Worm (Caenorhabditis elegans): ENCODE data around the gene lgc-22.
A peak's percentile ranks its signal among the peaks of the same experiment; 100 is the strongest.

lgc-22 gene

DNA sequence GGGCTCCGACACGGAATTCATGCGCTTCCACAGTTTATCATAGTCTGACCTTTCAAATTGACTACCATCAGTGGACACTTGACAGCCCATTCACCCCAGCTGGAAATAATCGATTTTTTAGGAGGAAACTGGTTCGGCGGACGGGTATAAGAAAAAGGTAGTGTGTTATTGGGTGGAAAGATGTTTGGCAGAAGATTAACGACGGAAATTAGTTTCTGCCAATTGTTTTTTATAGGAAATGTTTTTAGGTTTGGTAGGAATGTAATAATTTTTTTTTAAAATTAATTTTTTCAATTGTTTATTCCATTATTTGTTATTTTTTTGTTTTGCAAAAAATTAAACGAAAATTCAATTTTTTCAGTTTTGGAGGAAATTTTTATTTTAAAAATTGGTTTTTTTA, 2.1 kb upstream of the lgc-22 start, which contains the start of gene F15E6.9:
Gene F15E6.9 (minus strand): TSS at position 101 of the 400 bp plus-strand sequence.
- TF ChIP-seq sem-4 (tag; optimal IDR thresholded peaks at IDR 0.05): no peak
- no peak for TF ChIP-seq C34F6.9 (tag; optimal IDR thresholded peaks at IDR 0.05)
- no peak for TF ChIP-seq sma-9 (GFP tag; optimal IDR thresholded peaks at IDR 0.05)
- no peak for TF ChIP-seq sma-9 (tag; optimal IDR thresholded peaks at IDR 0.05)

DNA sequence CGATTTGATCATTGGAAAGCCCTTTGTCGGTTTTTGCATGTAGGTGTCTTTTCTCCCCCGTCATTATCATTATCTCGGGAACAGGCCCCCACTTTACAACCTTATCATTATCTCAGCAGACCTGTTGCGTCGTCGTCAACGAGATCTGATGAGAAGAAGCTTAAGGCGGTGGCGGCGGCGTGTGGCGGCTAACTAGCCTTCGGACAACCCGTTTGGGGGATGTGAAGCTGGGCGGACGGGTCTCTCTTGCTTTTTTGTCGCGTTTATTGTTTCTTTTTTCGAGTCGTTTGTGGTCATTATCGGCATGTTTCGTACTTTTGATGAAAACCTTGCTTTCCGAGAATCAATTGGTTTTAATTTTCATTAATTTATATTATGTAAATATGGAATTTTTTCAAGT, 1.1 kb upstream of the lgc-22 start:
- TF ChIP-seq nhr-21 (tag; optimal IDR thresholded peaks at IDR 0.05) (peak; percentile 30), nhr-25 (tag; optimal IDR thresholded peaks at IDR 0.05) (peak; percentile 44), ama-1 (optimal IDR thresholded peaks at IDR 0.05) (no peak), egl-27 (tag; optimal IDR thresholded peaks at IDR 0.05) (no peak), Y55F3AM.14 (GFP tag; optimal IDR thresholded peaks at IDR 0.05) (no peak), lsy-2 (tag; optimal IDR thresholded peaks at IDR 0.05) (no peak)

DNA sequence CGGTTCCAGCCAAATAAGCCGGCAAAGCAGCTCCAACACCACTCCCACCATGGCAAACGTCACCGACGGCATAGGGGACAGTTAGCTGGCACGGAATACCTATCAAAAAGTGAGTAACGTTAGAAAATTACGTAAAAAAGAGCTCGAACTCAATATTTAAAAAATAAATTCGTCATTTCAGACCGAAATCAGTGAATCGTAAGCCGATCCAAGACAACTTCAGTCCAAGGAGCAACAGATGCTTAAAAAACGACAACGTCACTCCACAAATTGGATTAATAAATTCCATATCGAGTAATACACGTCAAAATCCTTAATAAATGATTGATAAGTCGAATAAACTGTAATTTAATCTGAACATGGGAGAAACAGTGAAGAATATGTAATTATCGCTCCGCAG, 5.2 kb downstream of the lgc-22 start:
- TF ChIP-seq nhr-11 (tag; optimal IDR thresholded peaks at IDR 0.05): no peak
- no peak for TF ChIP-seq mab-5 (tag; optimal IDR thresholded peaks at IDR 0.05)
- TF ChIP-seq F13H6.1 (tag; optimal IDR thresholded peaks at IDR 0.05): no peak
- no peak for TF ChIP-seq lin-39 (tag; optimal IDR thresholded peaks at IDR 0.05)
- TF ChIP-seq Y55F3AM.14 (GFP tag; optimal IDR thresholded peaks at IDR 0.05): no peak
- no peak for TF ChIP-seq R02D3.7 (tag; optimal IDR thresholded peaks at IDR 0.05)
- no peak for TF ChIP-seq mdl-1 (tag; optimal IDR thresholded peaks at IDR 0.05)
- TF ChIP-seq elt-3 (tag; optimal IDR thresholded peaks at IDR 0.05): no peak
- TF ChIP-seq snpc-4 (tag; optimal IDR thresholded peaks at IDR 0.05): no peak
- no peak for TF ChIP-seq blmp-1 (tag; optimal IDR thresholded peaks at IDR 0.05; ENCODE audit: insufficient read depth)
- no peak for TF ChIP-seq nhr-129 (tag; optimal IDR thresholded peaks at IDR 0.05)
- TF ChIP-seq lin-11 (tag; optimal IDR thresholded peaks at IDR 0.05): no peak
- TF ChIP-seq ztf-1 (GFP tag; conservative IDR thresholded peaks at IDR 0.05): no peak
- no peak for TF ChIP-seq C34F6.9 (tag; optimal IDR thresholded peaks at IDR 0.05)

DNA sequence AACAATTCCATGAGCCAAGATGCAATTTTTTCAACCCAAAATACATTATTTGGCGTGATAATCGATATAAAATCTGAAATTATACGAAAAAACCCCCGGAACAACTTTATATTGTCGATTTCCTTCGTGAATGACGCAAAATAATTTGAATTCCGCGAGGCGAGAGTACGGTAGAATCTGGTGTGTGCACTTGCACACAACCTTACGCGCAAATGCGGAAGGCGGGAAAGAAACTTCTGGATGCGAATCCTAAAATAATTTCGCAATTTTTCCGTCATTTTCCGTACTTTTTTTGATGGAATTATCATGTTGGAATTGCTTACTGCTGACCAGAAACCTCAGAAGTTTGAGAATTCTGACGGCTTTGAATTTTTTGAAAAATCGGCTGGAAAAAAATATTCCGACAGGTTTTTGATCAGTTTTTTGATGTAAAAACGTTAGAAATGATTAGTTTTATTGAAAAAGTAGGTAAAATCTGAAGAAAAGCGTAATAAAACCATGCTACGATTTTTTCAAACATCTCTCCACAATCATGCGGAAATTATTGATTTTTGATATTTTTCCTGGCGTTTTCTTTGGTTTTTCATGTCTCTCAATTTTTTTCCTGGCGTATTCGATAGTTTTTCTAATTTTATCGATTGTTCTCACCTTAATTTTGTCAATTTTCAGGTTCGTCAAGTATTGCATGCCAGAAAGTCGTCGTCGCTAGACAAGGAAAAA, 6.3 kb downstream of the lgc-22 start, which contains the start of gene set-9:
Gene set-9 (plus strand): TSS at position 670 of the 720 bp plus-strand sequence.
- no peak for TF ChIP-seq ceh-16 (tag; optimal IDR thresholded peaks at IDR 0.05)
- no peak for TF ChIP-seq aly-2 (tag; optimal IDR thresholded peaks at IDR 0.05)
- TF ChIP-seq crh-2 (tag; optimal IDR thresholded peaks at IDR 0.05): no peak
- no peak for TF ChIP-seq ztf-11 (tag; optimal IDR thresholded peaks at IDR 0.05)
- no peak for TF ChIP-seq R02D3.7 (tag; optimal IDR thresholded peaks at IDR 0.05)
- no peak for TF ChIP-seq nhr-6 (tag; optimal IDR thresholded peaks at IDR 0.05)
- TF ChIP-seq sma-3 (GFP tag; optimal IDR thresholded peaks at IDR 0.05): no peak
- no peak for TF ChIP-seq nhr-21 (tag; optimal IDR thresholded peaks at IDR 0.05)
- no peak for TF ChIP-seq egl-27 (tag; optimal IDR thresholded peaks at IDR 0.05)
- no peak for TF ChIP-seq nhr-23 (tag; optimal IDR thresholded peaks at IDR 0.05)

DNA sequence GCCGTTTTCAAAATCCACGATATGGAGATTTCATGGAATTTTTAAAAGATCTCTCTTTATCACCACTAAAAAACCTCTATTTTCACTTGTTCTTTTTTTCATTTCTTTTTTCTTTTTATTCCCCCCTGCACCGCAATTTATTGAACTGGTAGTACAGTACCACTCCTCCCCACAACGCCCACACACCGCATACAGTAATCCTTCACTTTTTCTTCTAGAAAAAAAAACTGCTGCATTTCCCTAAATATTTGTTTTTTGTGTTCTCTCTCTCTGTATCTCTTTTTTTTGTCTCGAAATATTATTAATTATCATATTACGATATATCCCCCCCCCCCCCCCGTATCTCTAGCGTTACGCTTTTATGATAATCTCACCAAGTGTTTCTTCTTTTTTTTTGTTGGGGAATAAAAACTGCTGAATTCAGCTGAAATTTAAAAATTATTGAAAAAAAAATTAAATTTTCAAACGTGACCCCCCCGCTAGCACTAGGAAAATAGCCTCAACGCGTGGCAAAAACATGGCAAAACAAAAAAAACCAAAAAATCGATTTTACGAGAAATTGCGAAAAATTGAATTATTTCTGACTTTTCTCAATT, 15.8 kb downstream of the lgc-22 start, which contains the start of gene Y24D9B.1:
Gene Y24D9B.1 (plus strand): TSS at position 546 of the 596 bp plus-strand sequence.
- no peak for TF ChIP-seq snpc-4 (tag; optimal IDR thresholded peaks at IDR 0.05)

DNA sequence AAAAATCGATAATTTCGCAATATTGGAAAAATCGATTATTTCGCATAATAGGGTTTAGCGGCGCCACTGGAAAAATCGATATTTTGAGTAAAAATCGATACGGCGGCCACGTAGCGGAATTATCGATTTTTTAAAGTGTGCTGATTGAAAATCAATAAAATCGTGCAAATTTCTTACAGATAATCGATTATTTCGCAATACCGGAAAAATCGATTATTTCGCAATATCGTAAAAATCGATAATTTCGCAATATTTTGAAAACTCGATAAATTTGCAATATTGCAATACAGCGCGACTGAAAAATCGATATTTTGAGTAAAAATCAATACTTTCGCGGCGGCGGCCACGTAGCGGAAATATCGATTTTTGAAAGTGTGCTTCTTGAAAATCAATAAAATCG, 16.5 kb downstream of the lgc-22 start:
- no peak for TF ChIP-seq nhr-11 (tag; optimal IDR thresholded peaks at IDR 0.05)

DNA sequence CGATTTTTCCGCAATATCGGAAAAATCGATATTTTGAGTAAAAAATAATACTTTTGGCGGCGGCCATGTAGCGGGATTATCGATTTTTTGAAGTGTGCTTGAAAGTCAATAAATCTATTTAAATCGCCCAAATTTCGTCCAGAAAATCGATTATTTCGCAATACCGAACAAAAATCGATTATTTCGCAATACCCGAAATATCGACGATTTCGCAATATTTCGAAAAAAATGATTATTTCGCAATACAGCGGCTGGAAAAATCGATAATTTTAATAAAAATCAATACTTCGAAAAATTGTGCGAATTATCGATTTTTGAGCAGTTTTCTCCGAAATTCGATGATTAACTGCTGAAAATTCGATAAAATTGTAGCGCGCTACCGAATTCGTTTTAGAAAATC, 16.9 kb downstream of the lgc-22 start:
- TF ChIP-seq mdl-1 (tag; optimal IDR thresholded peaks at IDR 0.05) (no peak), unc-62 (GFP tag; optimal IDR thresholded peaks at IDR 0.05) (no peak), ztf-11 (tag; optimal IDR thresholded peaks at IDR 0.05) (no peak), ztf-1 (GFP tag; conservative IDR thresholded peaks at IDR 0.05) (no peak), mab-5 (tag; optimal IDR thresholded peaks at IDR 0.05) (no peak), dmd-4 (tag; optimal IDR thresholded peaks at IDR 0.05) (no peak), ceh-16 (tag; optimal IDR thresholded peaks at IDR 0.05) (no peak), nhr-6 (tag; optimal IDR thresholded peaks at IDR 0.05) (no peak), nhr-21 (tag; optimal IDR thresholded peaks at IDR 0.05) (no peak), aly-2 (tag; optimal IDR thresholded peaks at IDR 0.05) (no peak), C34F6.9 (tag; optimal IDR thresholded peaks at IDR 0.05) (no peak), unc-39 (tag; optimal IDR thresholded peaks at IDR 0.05) (no peak), fos-1 (tag; optimal IDR thresholded peaks at IDR 0.05) (no peak)

All from whole organism, L2 larva.